Fruit fly (Drosophila melanogaster) whole organism, embryonic: ENCODE measurements around the gene CG11307.
A peak's percentile ranks its signal among the peaks of the same experiment; 100 is the strongest.

Experiments
- Ada2b ChIP-seq: fragments of 200-800 bp; sonication (Bioruptor generic); IDR thresholded peaks from 2 replicates; pipeline ENCODE4 v1.3.6; 2022; ENCODE audit warnings: missing biosample characterization, missing genetic modification characterization
- CG10654 ChIP-seq: fragments of 200-800 bp; sonication (Bioruptor generic); optimal IDR thresholded peaks from 2 replicates; lab custom pipeline; 2016; ENCODE audit warnings: missing biosample characterization, missing genetic modification characterization
- CG12236 ChIP-seq: fragments of 200-800 bp; sonication (Bioruptor generic); optimal IDR thresholded peaks from 2 replicates; lab custom pipeline; 2016; ENCODE audit warnings: missing biosample characterization, missing genetic modification characterization
- CG12942 ChIP-seq: fragments of 200-800 bp; sonication (Bioruptor generic); optimal IDR thresholded peaks from 3 replicates; lab custom pipeline; 2016; ENCODE audit warnings: missing biosample characterization, missing genetic modification characterization
- CG13775 ChIP-seq: fragments of 200-800 bp; sonication (Bioruptor generic); optimal IDR thresholded peaks from 3 replicates; lab custom pipeline; 2017; ENCODE audit warnings: missing biosample characterization, mild to moderate bottlenecking, missing genetic modification characterization
- CG14050 ChIP-seq: fragments of 200-800 bp; sonication (Bioruptor generic); IDR thresholded peaks from 3 replicates; pipeline ENCODE4 v1.3.6; 2022; ENCODE audit warnings: missing biosample characterization, missing genetic modification characterization
- CG14860 ChIP-seq: fragments of 200-800 bp; sonication (Bioruptor generic); IDR thresholded peaks from 3 replicates; pipeline ENCODE4 v1.3.6; 2022; ENCODE audit warnings: missing biosample characterization, missing genetic modification characterization; ENCODE audit not compliant: partially characterized antibody
- CG15269 ChIP-seq: fragments of 200-800 bp; sonication (Bioruptor generic); optimal IDR thresholded peaks from 2 replicates; lab custom pipeline; 2018; ENCODE audit warnings: missing biosample characterization, mild to moderate bottlenecking, missing genetic modification characterization, moderate library complexity
- CG1529 ChIP-seq: fragments of 200-800 bp; sonication (Bioruptor generic); optimal IDR thresholded peaks from 3 replicates; lab custom pipeline; 2018; ENCODE audit warnings: missing biosample characterization, missing genetic modification characterization
- CG17359 ChIP-seq: fragments of 200-800 bp; sonication (Bioruptor generic); optimal IDR thresholded peaks from 3 replicates; lab custom pipeline; 2018; ENCODE audit warnings: missing biosample characterization, mild to moderate bottlenecking, missing genetic modification characterization, moderate library complexity
- CG17361 ChIP-seq: fragments of 200-800 bp; sonication (Bioruptor generic); IDR thresholded peaks from 3 replicates; pipeline ENCODE4 v1.3.6; 2022; ENCODE audit warnings: missing biosample characterization, missing genetic modification characterization
- CG17802 ChIP-seq: fragments of 200-800 bp; sonication (Bioruptor generic); optimal IDR thresholded peaks from 2 replicates; lab custom pipeline; 2018; ENCODE audit warnings: missing biosample characterization, mild to moderate bottlenecking, missing genetic modification characterization, moderate library complexity
- CG2678 ChIP-seq: fragments of 200-800 bp; sonication (Bioruptor generic); optimal IDR thresholded peaks from 3 replicates; lab custom pipeline; 2019; ENCODE audit warnings: missing biosample characterization, mild to moderate bottlenecking, missing genetic modification characterization, moderate library complexity
- CG30403 ChIP-seq: fragments of 200-800 bp; sonication (Bioruptor generic); optimal IDR thresholded peaks from 3 replicates; lab custom pipeline; 2016; ENCODE audit warnings: missing biosample characterization, missing genetic modification characterization
- CG30431 ChIP-seq: fragments of 200-800 bp; sonication (Bioruptor generic); optimal IDR thresholded peaks from 2 replicates; lab custom pipeline; 2017; ENCODE audit warnings: missing biosample characterization, missing genetic modification characterization
- CG31441 ChIP-seq: fragments of 200-800 bp; sonication (Bioruptor generic); IDR thresholded peaks from 2 replicates; pipeline ENCODE4 v1.3.6; 2022; ENCODE audit warnings: missing biosample characterization, missing genetic modification characterization
- CG33557 ChIP-seq: fragments of 200-800 bp; sonication (Bioruptor generic); optimal IDR thresholded peaks from 2 replicates; lab custom pipeline; 2019; ENCODE audit warnings: missing biosample characterization, mild to moderate bottlenecking, missing genetic modification characterization, moderate library complexity
- CG34224 ChIP-seq: fragments of 200-800 bp; sonication (Bioruptor generic); IDR thresholded peaks from 3 replicates; pipeline ENCODE4 v1.3.6; 2022; ENCODE audit warnings: missing biosample characterization, missing genetic modification characterization; ENCODE audit not compliant: partially characterized antibody
- CG3847 ChIP-seq: fragments of 200-800 bp; sonication (Bioruptor generic); IDR thresholded peaks from 2 replicates; pipeline ENCODE4 v1.3.6; 2022; ENCODE audit warnings: missing biosample characterization, missing genetic modification characterization
- CG4617 ChIP-seq: fragments of 200-800 bp; sonication (Bioruptor generic); optimal IDR thresholded peaks from 3 replicates; lab custom pipeline; 2016; ENCODE audit warnings: missing biosample characterization, missing genetic modification characterization, borderline replicate concordance
- CG6791 ChIP-seq: fragments of 200-800 bp; sonication (Bioruptor generic); IDR thresholded peaks from 3 replicates; pipeline ENCODE4 v1.3.6; 2022; ENCODE audit warnings: missing biosample characterization, missing genetic modification characterization; ENCODE audit not compliant: partially characterized antibody
- CG8765 ChIP-seq: fragments of 200-800 bp; sonication (Bioruptor generic); IDR thresholded peaks from 2 replicates; pipeline ENCODE4 v1.3.6; 2022; ENCODE audit warnings: missing biosample characterization, missing genetic modification characterization
- CG9932 ChIP-seq: fragments of 200-800 bp; sonication (Bioruptor generic); IDR thresholded peaks from 2 replicates; pipeline ENCODE4 v1.3.6; 2022; ENCODE audit warnings: missing biosample characterization, missing genetic modification characterization
- D19A ChIP-seq: fragments of 200-800 bp; optimal IDR thresholded peaks from 3 replicates; lab custom pipeline; 2019; ENCODE audit warnings: missing biosample characterization, mild to moderate bottlenecking, missing genetic modification characterization, moderate library complexity
- Dip3 ChIP-seq: fragments of 200-800 bp; sonication (Bioruptor generic); optimal IDR thresholded peaks from 3 replicates; lab custom pipeline; 2016; ENCODE audit warnings: missing biosample characterization, missing genetic modification characterization
- E2f2 ChIP-seq: fragments of 200-800 bp; sonication (Bioruptor generic); IDR thresholded peaks from 2 replicates; pipeline ENCODE4 v1.3.6; 2022; ENCODE audit warnings: missing biosample characterization, missing genetic modification characterization
- Ets97D ChIP-seq: fragments of 200-800 bp; sonication (Bioruptor generic); optimal IDR thresholded peaks from 3 replicates; lab custom pipeline; 2016; ENCODE audit warnings: missing biosample characterization, missing genetic modification characterization
- HLH54F ChIP-seq: fragments of 200-800 bp; sonication (Bioruptor generic); optimal IDR thresholded peaks from 3 replicates; lab custom pipeline; 2016; ENCODE audit warnings: missing biosample characterization, missing genetic modification characterization
- Hr3 ChIP-seq: fragments of 200-800 bp; sonication (Bioruptor generic); optimal IDR thresholded peaks from 3 replicates; lab custom pipeline; 2016; ENCODE audit warnings: missing biosample characterization, missing genetic modification characterization
- Lhr ChIP-seq: fragments of 200-800 bp; sonication (Bioruptor generic); optimal IDR thresholded peaks from 3 replicates; lab custom pipeline; 2017; ENCODE audit warnings: mild to moderate bottlenecking, missing biosample characterization, missing genetic modification reagents, missing genetic modification characterization
- Mes4 ChIP-seq: fragments of 200-800 bp; sonication (Bioruptor generic); optimal IDR thresholded peaks from 2 replicates; lab custom pipeline; 2016; ENCODE audit warnings: missing biosample characterization, missing genetic modification characterization
- NC2β ChIP-seq: fragments of 200-800 bp; sonication (Bioruptor generic); optimal IDR thresholded peaks from 2 replicates; lab custom pipeline; 2016; ENCODE audit warnings: missing biosample characterization, missing genetic modification characterization
- Sry-δ ChIP-seq: fragments of 200-800 bp; sonication (Bioruptor generic); optimal IDR thresholded peaks from 2 replicates; lab custom pipeline; 2016; ENCODE audit warnings: missing biosample characterization, missing genetic modification characterization
- Xbp1 ChIP-seq: fragments of 200-800 bp; sonication (Bioruptor generic); optimal IDR thresholded peaks from 3 replicates; lab custom pipeline; 2016; ENCODE audit warnings: missing biosample characterization, mild to moderate bottlenecking, missing genetic modification characterization
- ac ChIP-seq: fragments of 200-800 bp; sonication (Bioruptor generic); optimal IDR thresholded peaks from 3 replicates; lab custom pipeline; 2017; ENCODE audit warnings: missing biosample characterization, mild to moderate bottlenecking, missing genetic modification characterization
- az2 ChIP-seq: fragments of 200-800 bp; sonication (Bioruptor generic); optimal IDR thresholded peaks from 3 replicates; lab custom pipeline; 2016; ENCODE audit warnings: missing biosample characterization, missing genetic modification characterization
- fru ChIP-seq: fragments of >200 bp; optimal IDR thresholded peaks from 2 replicates; lab custom pipeline; 2017
- fu2 ChIP-seq: fragments of 200-800 bp; sonication (Bioruptor generic); optimal IDR thresholded peaks from 2 replicates; lab custom pipeline; 2016; ENCODE audit warnings: missing biosample characterization, missing genetic modification characterization
- lola ChIP-seq, 3 experiments: fragments of >200 bp in 2 of 3; fragments of 200-800 bp in 1 of 3; sonication (Bioruptor generic) in 1 of 3; optimal IDR thresholded peaks; 2 replicates each; lab custom pipeline; 2017 to 2019; ENCODE audit warnings: missing biosample characterization in 3 of 3, missing genetic modification characterization in 3 of 3, mild to moderate bottlenecking in 1 of 3, moderate library complexity in 1 of 3
- p53 ChIP-seq: fragments of 200-800 bp; sonication (Bioruptor generic); optimal IDR thresholded peaks from 2 replicates; lab custom pipeline; 2016; ENCODE audit warnings: missing biosample characterization, missing genetic modification characterization
- pan ChIP-seq, 4 experiments: fragments of >200 bp in 3 of 4; fragments of 200-800 bp in 1 of 4; sonication (Bioruptor generic) in 1 of 4; optimal IDR thresholded peaks in 3 of 4; IDR thresholded peaks in 1 of 4; 2 replicates each; pipeline versions ENCODE4 v1.3.6 to Lab custom; 2017 to 2022; ENCODE audit warnings: missing biosample characterization in 2 of 4, missing genetic modification characterization in 2 of 4, mixed read lengths in 1 of 4
- peb ChIP-seq: fragments of 200-800 bp; sonication (Bioruptor generic); IDR thresholded peaks from 2 replicates; pipeline ENCODE4 v1.3.6; 2022; ENCODE audit warnings: missing biosample characterization, missing genetic modification characterization
- row ChIP-seq: fragments of 200-800 bp; sonication (Bioruptor generic); IDR thresholded peaks from 3 replicates; pipeline ENCODE4 v1.3.6; 2022; ENCODE audit warnings: missing biosample characterization, missing genetic modification characterization
- sim ChIP-seq: fragments of 200-800 bp; sonication (Bioruptor generic); IDR thresholded peaks from 2 replicates; pipeline ENCODE4 v1.3.6; 2022; ENCODE audit warnings: missing biosample characterization, missing genetic modification characterization
- slp2 ChIP-seq: fragments of 200-800 bp; sonication (Bioruptor generic); optimal IDR thresholded peaks from 2 replicates; lab custom pipeline; 2016; ENCODE audit warnings: missing biosample characterization, missing genetic modification characterization
- twi ChIP-seq: fragments of 200-800 bp; optimal IDR thresholded peaks from 2 replicates; lab custom pipeline; 2019; ENCODE audit warnings: missing biosample characterization, mild to moderate bottlenecking, missing genetic modification characterization, moderate library complexity
- unpg ChIP-seq: fragments of 200-800 bp; sonication (Bioruptor generic); optimal IDR thresholded peaks from 3 replicates; lab custom pipeline; 2018; ENCODE audit warnings: missing biosample characterization, mild to moderate bottlenecking, missing genetic modification characterization, moderate library complexity
- vfl ChIP-seq: fragments of 200-800 bp; sonication (Bioruptor generic); optimal IDR thresholded peaks from 2 replicates; lab custom pipeline; 2016; ENCODE audit warnings: missing biosample characterization, missing genetic modification characterization
- wor ChIP-seq: fragments of 200-800 bp; sonication (Bioruptor generic); IDR thresholded peaks from 2 replicates; pipeline ENCODE4 v1.3.6; 2022; ENCODE audit warnings: missing biosample characterization, missing genetic modification characterization
- zfh2 ChIP-seq: fragments of 200-800 bp; sonication (Bioruptor generic); optimal IDR thresholded peaks from 2 replicates; lab custom pipeline; 2016; ENCODE audit warnings: missing biosample characterization, missing genetic modification characterization

Gene CG11307

DNA sequence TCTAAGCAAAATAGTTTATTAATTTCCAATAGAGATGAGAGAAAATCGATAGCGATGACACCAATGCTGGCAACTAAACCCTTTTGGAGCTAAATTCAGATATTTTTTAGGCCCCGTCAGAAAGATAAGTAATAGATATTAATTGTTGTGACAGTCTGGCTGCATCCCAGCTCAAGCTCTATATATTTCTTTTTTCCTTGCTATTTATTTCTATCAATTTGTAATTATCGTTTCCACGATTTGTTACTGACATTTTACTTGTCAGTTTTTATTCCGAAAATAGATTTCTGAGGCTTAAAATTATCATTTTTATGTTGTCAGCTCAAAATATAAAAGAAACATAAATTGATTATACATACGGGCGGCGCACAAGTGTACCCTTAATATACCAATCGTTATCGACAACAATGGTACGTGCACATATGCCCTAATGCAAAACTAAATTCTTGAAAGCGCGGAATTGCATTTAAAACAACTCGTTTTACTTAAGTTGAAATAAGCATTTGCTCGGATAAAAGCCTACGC lies 48.5 kb upstream of the CG11307 start, which contains the start of the genes CRIF and SMC5 (continued):
- peak; percentile 68 for TF ChIP-seq slp2 (GFP tag; lab: Kevin White, UChicago)
- TF ChIP-seq CG9932 (GFP tag; lab: Robert Waterston, UW), result peak; percentile 82
- peak; percentile 94 for TF ChIP-seq row
- peak; percentile 62 for TF ChIP-seq CG12942 (GFP tag; lab: Kevin White, UChicago)
- peak; percentile 87 for TF ChIP-seq Sry-δ (GFP tag; lab: Kevin White, UChicago)
- no peak for TF ChIP-seq CG8765
- no peak for TF ChIP-seq CG34224
- peak in 1 of 3 experiments; percentile 72 for TF ChIP-seq lola (GFP tag; optimal IDR thresholded peaks at IDR 0.05; lab: Kevin White, UChicago)
- peak; percentile 67 for TF ChIP-seq az2 (GFP tag; lab: Kevin White, UChicago)
- TF ChIP-seq CG12236, result peak; percentile 29
- TF ChIP-seq Lhr (GFP tag; lab: Kevin White, UChicago), result peak; percentile 24
- TF ChIP-seq D19A (tag; lab: Kevin White, UChicago), result peak; percentile 23
- peak; percentile 76 for TF ChIP-seq zfh2 (GFP tag; lab: Kevin White, UChicago)
- TF ChIP-seq CG4617 (GFP tag; lab: Kevin White, UChicago), result peak; percentile 68
- TF ChIP-seq CG14860 (GFP tag; lab: Robert Waterston, UW), result no peak
- TF ChIP-seq CG17361 (GFP tag; lab: Robert Waterston, UW), result peak; percentile 86
- peak; percentile 58 for TF ChIP-seq unpg (GFP tag; lab: Kevin White, UChicago)
- peak; percentile 52 for TF ChIP-seq Ets97D (GFP tag; lab: Kevin White, UChicago)
- no peak for TF ChIP-seq CG6791 (GFP tag; lab: Robert Waterston, UW)
- no peak for TF ChIP-seq sim
- peak; percentile 64 for TF ChIP-seq twi
- TF ChIP-seq Hr3 (GFP tag; lab: Kevin White, UChicago), result peak; percentile 67
- TF ChIP-seq CG17802, result peak; percentile 94
- TF ChIP-seq CG14050, result 0 out of 3 replicates have a peak, but pooled peaks have one; percentile 27
- no peak for TF ChIP-seq pan (optimal IDR thresholded peaks at IDR 0.05; lab: Kevin White, UChicago)
- peak in 1 of 2 experiments; percentile 53 for TF ChIP-seq pan (GFP tag; optimal IDR thresholded peaks at IDR 0.05 in 1 of 2, IDR thresholded peaks at IDR 0.05 in 1 of 2)
- peak; percentile 46 for TF ChIP-seq vfl (GFP tag; lab: Kevin White, UChicago)
- TF ChIP-seq CG33557 (GFP tag; lab: Kevin White, UChicago), result peak; percentile 61
- TF ChIP-seq E2f2 (GFP tag; lab: Robert Waterston, UW), result peak; percentile 61
- no peak for TF ChIP-seq wor (GFP tag; lab: Robert Waterston, UW)
- peak; percentile 78 for TF ChIP-seq HLH54F (GFP tag; lab: Kevin White, UChicago)
- TF ChIP-seq p53, result peak; percentile 48
- no peak for TF ChIP-seq ac (GFP tag; lab: Kevin White, UChicago)
- TF ChIP-seq CG10654, result peak; percentile 42
- no peak for TF ChIP-seq Mes4 (GFP tag; lab: Kevin White, UChicago)
- peak; percentile 89 for TF ChIP-seq CG30403 (GFP tag; lab: Kevin White, UChicago)
- TF ChIP-seq CG17359 (tag; lab: Kevin White, UChicago), result peak; percentile 55
- peak; percentile 44 for TF ChIP-seq Ada2b (GFP tag; lab: Robert Waterston, UW)
- no peak; the same call in 1 of the 2 replicates for TF ChIP-seq CG31441 (GFP tag; lab: Robert Waterston, UW)
- TF ChIP-seq CG30431 (GFP tag; lab: Kevin White, UChicago), result peak; percentile 12
- peak; percentile 81 for TF ChIP-seq Xbp1 (GFP tag; lab: Kevin White, UChicago)
- TF ChIP-seq CG1529 (GFP tag; lab: Kevin White, UChicago), result no peak
- TF ChIP-seq CG13775 (GFP tag; lab: Kevin White, UChicago), result peak; percentile 85
- TF ChIP-seq fru (lab: Kevin White, UChicago), result no peak
- TF ChIP-seq CG3847 (GFP tag; lab: Robert Waterston, UW), result peak; percentile 63
- peak; percentile 35 for TF ChIP-seq NC2β (GFP tag; lab: Kevin White, UChicago)
- TF ChIP-seq fu2 (GFP tag; lab: Kevin White, UChicago), result peak; percentile 17
- TF ChIP-seq CG15269 (tag; lab: Kevin White, UChicago), result no peak
- no peak for TF ChIP-seq CG2678
- TF ChIP-seq peb (GFP tag; lab: Robert Waterston, UW), result no peak
- peak; percentile 69 for TF ChIP-seq Dip3 (GFP tag; lab: Kevin White, UChicago)
